Fruit fly (Drosophila melanogaster): ENCODE data around the gene RunxB.

RunxB gene

dm6 chrX:20501640-20502039 lies 36.7 kb upstream of the RunxB start (continued):
- TF ChIP-seq CG34406 (GFP tag; optimal IDR thresholded peaks at IDR 0.05), result no peak
- no peak for TF ChIP-seq CG16779 (tag; optimal IDR thresholded peaks at IDR 0.05)
- TF ChIP-seq Eip78C (GFP tag), result peak; percentile 55
- peak; percentile 10 for TF ChIP-seq CG11762 (GFP tag; optimal IDR thresholded peaks at IDR 0.05; ENCODE audit: insufficient read depth)
- TF ChIP-seq Hr39 (GFP tag; optimal IDR thresholded peaks at IDR 0.05), result no peak
- TF ChIP-seq fd85E (GFP tag; optimal IDR thresholded peaks at IDR 0.05), result no peak
- TF ChIP-seq Eip75B (GFP tag; optimal IDR thresholded peaks at IDR 0.05), result no peak
- no peak for TF ChIP-seq Eip93F (GFP tag; optimal IDR thresholded peaks at IDR 0.05)

DNA sequence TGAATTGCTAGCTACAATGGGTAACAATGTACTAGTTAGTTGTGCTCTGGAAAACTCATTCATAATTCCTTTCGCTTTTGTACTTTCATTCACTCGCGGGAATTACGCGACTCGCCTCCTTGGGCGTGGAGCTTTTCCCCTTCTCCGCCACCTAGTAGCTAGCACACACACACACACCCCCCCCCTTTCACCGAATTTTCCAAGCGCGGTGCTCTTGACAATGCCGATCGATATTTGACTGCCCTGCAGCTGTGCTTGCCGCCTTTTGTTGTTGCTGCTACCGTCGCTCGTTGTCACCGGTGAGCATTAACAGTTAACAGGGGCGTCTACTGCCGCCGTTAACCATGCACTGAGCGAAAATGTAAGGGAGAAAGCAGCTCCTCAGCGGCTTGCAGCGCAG lies 36.0 kb upstream of the RunxB start:
- TF ChIP-seq CG3032 (tag; optimal IDR thresholded peaks at IDR 0.05), result no peak
- no peak for TF ChIP-seq Hr39 (GFP tag; optimal IDR thresholded peaks at IDR 0.05)
- TF ChIP-seq CG34406 (GFP tag; optimal IDR thresholded peaks at IDR 0.05), result no peak
- no peak for TF ChIP-seq esn (GFP tag; optimal IDR thresholded peaks at IDR 0.05)
- TF ChIP-seq CG4318 (GFP tag; optimal IDR thresholded peaks at IDR 0.05), result no peak
- TF ChIP-seq pdm3 (GFP tag; optimal IDR thresholded peaks at IDR 0.05), result no peak
- no peak for TF ChIP-seq CG15336 (GFP tag; IDR thresholded peaks at IDR 0.05)
- no peak for TF ChIP-seq Hr4 (GFP tag; optimal IDR thresholded peaks at IDR 0.05)
- no peak for TF ChIP-seq acj6 (GFP tag; optimal IDR thresholded peaks at IDR 0.05)
- TF ChIP-seq CG31627 (GFP tag; optimal IDR thresholded peaks at IDR 0.05), result no peak
- TF ChIP-seq eg (GFP tag; IDR thresholded peaks at IDR 0.05), result no peak
- TF ChIP-seq CG6163 (GFP tag; IDR thresholded peaks at IDR 0.05), result no peak
- no peak for TF ChIP-seq net (GFP tag; optimal IDR thresholded peaks at IDR 0.05)
- TF ChIP-seq CG11294 (GFP tag; IDR thresholded peaks at IDR 0.05), result no peak
- TF ChIP-seq Sox15 (GFP tag; optimal IDR thresholded peaks at IDR 0.05), result no peak
- no peak for TF ChIP-seq CG11902 (GFP tag; optimal IDR thresholded peaks at IDR 0.05)
- TF ChIP-seq dac (GFP tag; optimal IDR thresholded peaks at IDR 0.05), result no peak

DNA sequence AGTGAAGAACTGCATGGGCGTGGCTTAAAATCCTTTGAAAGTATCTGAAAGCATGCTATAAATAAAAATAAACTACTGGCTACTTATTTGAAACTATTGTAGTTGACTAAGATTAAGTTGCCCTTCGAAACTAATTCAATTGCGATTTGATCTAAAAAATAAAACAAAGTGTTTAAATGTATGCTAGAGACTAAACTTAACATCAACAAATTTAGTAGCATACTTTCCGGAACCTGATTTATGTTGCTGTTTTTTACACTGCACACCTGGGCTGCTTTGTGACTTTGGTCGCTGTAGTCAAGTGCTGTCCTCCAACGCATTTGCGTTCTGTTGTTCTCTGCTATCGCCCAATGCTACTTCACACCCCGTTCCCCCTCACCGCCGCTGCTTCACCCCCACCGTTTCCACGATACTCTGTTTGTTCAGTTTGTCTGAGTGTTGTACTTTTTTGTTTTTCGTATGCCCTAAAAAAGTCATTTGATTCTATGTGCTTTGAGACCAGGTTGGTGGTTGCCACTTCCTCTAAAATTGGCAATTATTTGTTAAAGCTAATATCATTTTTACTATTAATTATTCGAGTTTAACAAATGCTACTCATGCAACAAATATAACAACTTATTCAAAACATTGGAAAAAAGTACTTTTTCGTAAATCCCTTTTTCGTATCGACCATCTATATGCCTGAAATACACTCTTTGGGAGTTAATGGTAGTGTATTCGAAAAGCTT lies 35.4 kb upstream of the RunxB start:
- TF ChIP-seq CG4318 (GFP tag; optimal IDR thresholded peaks at IDR 0.05) (no peak), OdsH (GFP tag; optimal IDR thresholded peaks at IDR 0.05) (peak; percentile 31), fd85E (GFP tag; optimal IDR thresholded peaks at IDR 0.05) (no peak), esn (GFP tag; optimal IDR thresholded peaks at IDR 0.05) (peak; percentile 66), topi (GFP tag; optimal IDR thresholded peaks at IDR 0.05) (peak; percentile 62), net (GFP tag; optimal IDR thresholded peaks at IDR 0.05) (peak; percentile 2), Gug (GFP tag; IDR thresholded peaks at IDR 0.05) (0 out of 2 replicates have a peak, but pooled peaks have one; percentile 17), Hr38 (GFP tag; optimal IDR thresholded peaks at IDR 0.05) (no peak), CG1621 (tag; optimal IDR thresholded peaks at IDR 0.05) (no peak), CG32006 (GFP tag; optimal IDR thresholded peaks at IDR 0.05) (peak; percentile 68), ss (GFP tag; optimal IDR thresholded peaks at IDR 0.05) (peak; percentile 10 to 19), CG11762 (GFP tag; optimal IDR thresholded peaks at IDR 0.05; ENCODE audit: insufficient read depth) (no peak), CG6854 (GFP tag; optimal IDR thresholded peaks at IDR 0.05) (no peak), Hr4 (GFP tag; optimal IDR thresholded peaks at IDR 0.05) (peak; percentile 56), achi (GFP tag; optimal IDR thresholded peaks at IDR 0.05) (peak; percentile 41), Sox15 (GFP tag; optimal IDR thresholded peaks at IDR 0.05) (peak; percentile 26), fd59A (GFP tag; optimal IDR thresholded peaks at IDR 0.05) (no peak), Sox102F (GFP tag; optimal IDR thresholded peaks at IDR 0.05) (peak; percentile 57), CG15336 (GFP tag; IDR thresholded peaks at IDR 0.05) (peak; percentile 25; the same call in 1 of the 2 replicates), Eip78C (GFP tag) (peak; percentile 82), CG3032 (tag; optimal IDR thresholded peaks at IDR 0.05) (peak; percentile 31), CG6163 (GFP tag; IDR thresholded peaks at IDR 0.05) (no peak), Ets96B (tag; optimal IDR thresholded peaks at IDR 0.05) (peak; percentile 62), dac (GFP tag; optimal IDR thresholded peaks at IDR 0.05) (no peak), CG10631 (GFP tag; optimal IDR thresholded peaks at IDR 0.05) (peak; percentile 50), vri (GFP tag; optimal IDR thresholded peaks at IDR 0.05) (no peak), fkh (GFP tag; optimal IDR thresholded peaks at IDR 0.05) (peak; percentile 86), cyc (GFP tag; optimal IDR thresholded peaks at IDR 0.05) (peak; percentile 34), CG6792 (GFP tag; optimal IDR thresholded peaks at IDR 0.05) (peak; percentile 37), CG8119 (GFP tag; IDR thresholded peaks at IDR 0.05) (no peak; the same call in 2 of the 3 replicates), CG11294 (GFP tag; IDR thresholded peaks at IDR 0.05) (no peak), svp (GFP tag) (no peak), CG9139 (GFP tag; optimal IDR thresholded peaks at IDR 0.05) (peak; percentile 20), CG34406 (GFP tag; optimal IDR thresholded peaks at IDR 0.05) (peak; percentile 51), CG10669 (GFP tag; optimal IDR thresholded peaks at IDR 0.05) (peak; percentile 59), eg (GFP tag; IDR thresholded peaks at IDR 0.05) (no peak), dsx (GFP tag; optimal IDR thresholded peaks at IDR 0.05; ENCODE audit: poor library complexity, severe bottlenecking) (peak; percentile 10)
